Fruit fly (Drosophila melanogaster): ENCODE results near the gene alpha-Est5.

Gene alpha-Est5

DNA sequence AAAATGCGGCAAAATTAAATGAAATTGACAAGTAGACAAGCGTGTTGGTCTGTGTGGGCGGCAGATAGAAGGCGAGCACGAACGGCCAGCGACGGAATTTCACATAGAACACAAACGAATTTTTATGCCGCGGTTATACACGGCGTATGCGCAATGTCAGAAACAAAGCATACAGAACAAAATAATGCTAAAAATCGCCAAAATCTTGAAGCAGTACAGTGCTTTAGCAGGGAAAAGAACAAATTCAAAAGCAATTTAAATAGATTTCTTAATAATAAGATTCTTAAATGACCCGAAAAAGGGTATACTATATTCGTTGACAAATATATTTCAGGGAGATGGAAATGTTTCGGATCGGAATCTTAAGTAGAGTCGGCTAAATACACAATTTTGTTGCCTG, 35.7 kb downstream of the alpha-Est5 start (continued):
- TF ChIP-seq CG18619 (GFP tag; optimal IDR thresholded peaks at IDR 0.05) (no peak), ato (GFP tag; IDR thresholded peaks at IDR 0.05; ENCODE audit: partially characterized antibody) (no peak), CG6654 (GFP tag; optimal IDR thresholded peaks at IDR 0.05) (no peak), CG7271 (tag; optimal IDR thresholded peaks at IDR 0.05) (no peak), slbo (GFP tag; IDR thresholded peaks at IDR 0.05) (peak; percentile 80), chinmo (GFP tag; IDR thresholded peaks at IDR 0.05; ENCODE audit: partially characterized antibody) (no peak), CG16815 (GFP tag; optimal IDR thresholded peaks at IDR 0.05) (no peak), PHDP (tag; optimal IDR thresholded peaks at IDR 0.05) (peak; percentile 52), psq (GFP tag; optimal IDR thresholded peaks at IDR 0.05) (no peak), org-1 (GFP tag; optimal IDR thresholded peaks at IDR 0.05) (no peak), sna (GFP tag; IDR thresholded peaks at IDR 0.05; ENCODE audit: partially characterized antibody) (no peak), CG17612 (GFP tag; IDR thresholded peaks at IDR 0.05) (0 out of 2 replicates have a peak, but pooled peaks have one; percentile 24), BtbVII (GFP tag; optimal IDR thresholded peaks at IDR 0.05) (no peak), CG15073 (GFP tag; optimal IDR thresholded peaks at IDR 0.05) (no peak), ham (GFP tag; IDR thresholded peaks at IDR 0.05) (no peak), Dref (GFP tag; IDR thresholded peaks at IDR 0.05) (no peak), Stat92E (GFP tag; optimal IDR thresholded peaks at IDR 0.05) (no peak), prd (optimal IDR thresholded peaks at IDR 0.05) (no peak), prd (GFP tag; IDR thresholded peaks at IDR 0.05) (peak; percentile 31; the same call in 2 of the 3 replicates), CG7786 (GFP tag; optimal IDR thresholded peaks at IDR 0.05) (no peak), twi (tag; optimal IDR thresholded peaks at IDR 0.05) (no peak), sima (GFP tag; optimal IDR thresholded peaks at IDR 0.05) (no peak), cad (GFP tag; optimal IDR thresholded peaks at IDR 0.05) (no peak), sd (tag; optimal IDR thresholded peaks at IDR 0.05) (peak; percentile 82), Nf-YA (GFP tag; IDR thresholded peaks at IDR 0.05) (0 out of 2 replicates have a peak, but pooled peaks have one; percentile 9), Antp (GFP tag; optimal IDR thresholded peaks at IDR 0.05) (no peak), CG31365 (tag; optimal IDR thresholded peaks at IDR 0.05) (no peak), CG10147 (GFP tag; optimal IDR thresholded peaks at IDR 0.05) (no peak), CG7372 (GFP tag; IDR thresholded peaks at IDR 0.05) (peak; percentile 75), CG4820 (GFP tag; optimal IDR thresholded peaks at IDR 0.05) (no peak), CG10321 (GFP tag; IDR thresholded peaks at IDR 0.05) (no peak), fd96Cb (tag; optimal IDR thresholded peaks at IDR 0.05) (no peak), Bteb2 (GFP tag; optimal IDR thresholded peaks at IDR 0.05) (peak; percentile 22), eve (GFP tag; optimal IDR thresholded peaks at IDR 0.05) (peak in 1 of 2 experiments; percentile 21), kay (GFP tag; optimal IDR thresholded peaks at IDR 0.05) (no peak), inv (GFP tag; IDR thresholded peaks at IDR 0.05; ENCODE audit: partially characterized antibody) (no peak), caup (GFP tag; optimal IDR thresholded peaks at IDR 0.05; ENCODE audit: severe bottlenecking) (no peak), cato (GFP tag; optimal IDR thresholded peaks at IDR 0.05; ENCODE audit: borderline replicate concordance) (no peak), Oli (tag; optimal IDR thresholded peaks at IDR 0.05) (peak; percentile 22), toy (GFP tag; IDR thresholded peaks at IDR 0.05) (no peak), dimm (GFP tag; IDR thresholded peaks at IDR 0.05) (no peak), CG2202 (tag; optimal IDR thresholded peaks at IDR 0.05) (no peak), CG12104 (GFP tag; optimal IDR thresholded peaks at IDR 0.05) (no peak), CG14710 (tag; optimal IDR thresholded peaks at IDR 0.05) (no peak), ro (GFP tag; IDR thresholded peaks at IDR 0.05) (no peak), CG7357 (GFP tag; IDR thresholded peaks at IDR 0.05) (no peak), H15 (GFP tag; IDR thresholded peaks at IDR 0.05) (peak; percentile 25; the same call in 1 of the 3 replicates), CG4404 (GFP tag; IDR thresholded peaks at IDR 0.05) (no peak), Lim3 (GFP tag; IDR thresholded peaks at IDR 0.05) (no peak), croc (GFP tag; conservative IDR thresholded peaks at IDR 0.05) (no peak), CG11695 (GFP tag; IDR thresholded peaks at IDR 0.05) (0 out of 3 replicates have a peak, but pooled peaks have one; percentile 46), hb (GFP tag; IDR thresholded peaks at IDR 0.05; ENCODE audit: partially characterized antibody) (no peak)
